Worm (Caenorhabditis elegans) whole organism, dauer: Measurements from ENCODE around the gene C52B9.4.

Source experiments
- unc-62 ChIP-seq: sonication (generic microtip); optimal IDR thresholded peaks from 2 replicates; lab custom pipeline; 2017; ENCODE audit warnings: missing biosample characterization, missing genetic modification reagents, missing genetic modification characterization

Gene C52B9.4

ce11 chrX:4294957-4295356, 34.5 kb downstream of the C52B9.4 start:
- TF ChIP-seq unc-62 (GFP tag; lab: Kevin White, UChicago), result no peak

- TF ChIP-seq unc-62 (GFP tag; lab: Kevin White, UChicago), result no peak
These were observed 35.5 kb downstream of the C52B9.4 start for ce11 chrX:4295917-4296316.

ce11 chrX:4297452-4297851, 37.0 kb downstream of the C52B9.4 start, which contains the start of gene paf-2:
paf-2 (minus strand) TSS chrX:4297741.
- TF ChIP-seq unc-62 (GFP tag; lab: Kevin White, UChicago), result no peak

- no peak for TF ChIP-seq unc-62 (GFP tag; lab: Kevin White, UChicago)
These were observed 42.7 kb downstream of the C52B9.4 start for ce11 chrX:4303200-4303599.

ce11 chrX:4306861-4307260, 46.4 kb downstream of the C52B9.4 start, which contains the start of gene pqn-15:
pqn-15 (minus strand) TSS chrX:4306961.
- no peak for TF ChIP-seq unc-62 (GFP tag; lab: Kevin White, UChicago)

ce11 chrX:4307559-4308005, 47.1 kb downstream of the C52B9.4 start:
- TF ChIP-seq unc-62 (GFP tag; lab: Kevin White, UChicago), result no peak

ce11 chrX:4311668-4312067, 51.2 kb downstream of the C52B9.4 start, which contains the start of gene C52B9.8:
C52B9.8 (minus strand) TSS chrX:4311768.
- no peak for TF ChIP-seq unc-62 (GFP tag; lab: Kevin White, UChicago)
